Fruit fly (Drosophila melanogaster) whole organism, embryonic: ENCODE data around the gene CG2533.

Experiments
- Atf-2 ChIP-seq: fragments of 200-800 bp; sonication (Bioruptor generic); optimal IDR thresholded peaks from 2 replicates; lab custom pipeline; 2016; ENCODE audit warnings: missing biosample characterization, missing genetic modification characterization
- Atf3 ChIP-seq: fragments of 200-800 bp; sonication (Bioruptor generic); optimal IDR thresholded peaks from 3 replicates; lab custom pipeline; 2016; ENCODE audit warnings: missing biosample characterization, missing genetic modification characterization
- BEAF-32 ChIP-seq: fragments of 200-800 bp; sonication (Bioruptor generic); optimal IDR thresholded peaks from 3 replicates; lab custom pipeline; 2017; ENCODE audit warnings: missing biosample characterization, missing genetic modification characterization, mild to moderate bottlenecking, moderate library complexity, missing genetic modification reagents
- Blimp-1 ChIP-seq: fragments of 200-800 bp; sonication (Bioruptor generic); optimal IDR thresholded peaks from 3 replicates; lab custom pipeline; 2018; ENCODE audit warnings: missing biosample characterization, missing genetic modification characterization, mild to moderate bottlenecking, moderate library complexity, missing genetic modification reagents
- CG10147 ChIP-seq: fragments of 200-800 bp; sonication (Bioruptor generic); optimal IDR thresholded peaks from 2 replicates; lab custom pipeline; 2019; ENCODE audit warnings: missing biosample characterization, mild to moderate bottlenecking, missing genetic modification characterization, moderate library complexity
- CG10267 ChIP-seq: fragments of 200-800 bp; sonication (Bioruptor generic); optimal IDR thresholded peaks from 2 replicates; lab custom pipeline; 2018; ENCODE audit warnings: missing biosample characterization, mild to moderate bottlenecking, missing genetic modification characterization, moderate library complexity
- CG10321 ChIP-seq: fragments of 200-800 bp; sonication (Bioruptor generic); IDR thresholded peaks from 2 replicates; pipeline ENCODE4 v1.3.6; 2022; ENCODE audit warnings: missing biosample characterization, missing genetic modification characterization
- CG10431 ChIP-seq: fragments of 200-800 bp; sonication (Bioruptor generic); optimal IDR thresholded peaks from 3 replicates; lab custom pipeline; 2018; ENCODE audit warnings: missing biosample characterization, mild to moderate bottlenecking, missing genetic modification characterization
- CG10543 ChIP-seq: fragments of 200-800 bp; sonication (Bioruptor generic); optimal IDR thresholded peaks from 3 replicates; lab custom pipeline; 2017; ENCODE audit warnings: missing biosample characterization, mild to moderate bottlenecking, missing genetic modification characterization, moderate library complexity
- CG11398 ChIP-seq: fragments of 200-800 bp; sonication (Bioruptor generic); optimal IDR thresholded peaks from 2 replicates; lab custom pipeline; 2016; ENCODE audit warnings: missing biosample characterization, missing genetic modification characterization
- CG12769 ChIP-seq: fragments of 200-800 bp; sonication (Bioruptor generic); optimal IDR thresholded peaks from 2 replicates; lab custom pipeline; 2019; ENCODE audit warnings: missing biosample characterization, mild to moderate bottlenecking, missing genetic modification characterization, moderate library complexity
- CG12942 ChIP-seq: fragments of 200-800 bp; sonication (Bioruptor generic); optimal IDR thresholded peaks from 3 replicates; lab custom pipeline; 2016; ENCODE audit warnings: missing biosample characterization, missing genetic modification characterization
- CG13424 ChIP-seq: fragments of 200-800 bp; sonication (Bioruptor generic); optimal IDR thresholded peaks from 2 replicates; lab custom pipeline; 2019; ENCODE audit warnings: missing biosample characterization, mild to moderate bottlenecking, missing genetic modification characterization, moderate library complexity
- CG14667 ChIP-seq: fragments of 200-800 bp; sonication (Bioruptor generic); IDR thresholded peaks from 2 replicates; pipeline ENCODE4 v1.3.6; 2022; ENCODE audit warnings: missing biosample characterization, missing genetic modification characterization
- CG1647 ChIP-seq: fragments of 200-800 bp; sonication (Bioruptor generic); optimal IDR thresholded peaks from 3 replicates; lab custom pipeline; 2016; ENCODE audit warnings: missing biosample characterization, missing genetic modification characterization
- CG18619 ChIP-seq: fragments of 200-800 bp; sonication (Bioruptor generic); optimal IDR thresholded peaks from 3 replicates; lab custom pipeline; 2017; ENCODE audit warnings: missing biosample characterization, mild to moderate bottlenecking, missing genetic modification characterization
- CG31365 ChIP-seq: fragments of 200-800 bp; sonication (Bioruptor generic); optimal IDR thresholded peaks from 2 replicates; lab custom pipeline; 2018; ENCODE audit warnings: missing biosample characterization, mild to moderate bottlenecking, missing genetic modification characterization
- CG3726 ChIP-seq: fragments of 200-800 bp; sonication (Bioruptor generic); IDR thresholded peaks from 3 replicates; pipeline ENCODE4, ENCODE4 v1.3.6; 2022; ENCODE audit warnings: missing biosample characterization, missing genetic modification characterization
- CG5953 ChIP-seq: fragments of 200-800 bp; sonication (Bioruptor generic); IDR thresholded peaks from 2 replicates; pipeline ENCODE4 v1.3.6; 2022; ENCODE audit warnings: missing biosample characterization, missing genetic modification characterization
- CG6272 ChIP-seq: fragments of 200-800 bp; sonication (Bioruptor generic); IDR thresholded peaks from 2 replicates; pipeline ENCODE4 v1.3.6; 2022; ENCODE audit warnings: missing biosample characterization, missing genetic modification characterization
- CG6654 ChIP-seq: fragments of 200-800 bp; sonication (Bioruptor generic); optimal IDR thresholded peaks from 2 replicates; lab custom pipeline; 2017; ENCODE audit warnings: missing biosample characterization, mild to moderate bottlenecking, missing genetic modification characterization
- CG7745 ChIP-seq: fragments of 200-800 bp; sonication (Bioruptor generic); optimal IDR thresholded peaks from 2 replicates; lab custom pipeline; 2018; ENCODE audit warnings: missing biosample characterization, mild to moderate bottlenecking, missing genetic modification characterization, moderate library complexity
- Deaf1 ChIP-seq: fragments of 200-800 bp; optimal IDR thresholded peaks from 3 replicates; lab custom pipeline; 2019; ENCODE audit warnings: missing biosample characterization, mild to moderate bottlenecking, missing genetic modification characterization, moderate library complexity
- E2f1 ChIP-seq: fragments of 200-800 bp; sonication (Bioruptor generic); IDR thresholded peaks from 2 replicates; pipeline ENCODE4 v1.3.6; 2022; ENCODE audit warnings: missing biosample characterization, missing genetic modification characterization
- Elba2 ChIP-seq: fragments of 200-800 bp; sonication (Bioruptor generic); optimal IDR thresholded peaks from 3 replicates; lab custom pipeline; 2016; ENCODE audit warnings: missing biosample characterization, missing genetic modification characterization
- Fer3 ChIP-seq: fragments of 200-800 bp; sonication (Bioruptor generic); optimal IDR thresholded peaks from 2 replicates; lab custom pipeline; 2018; ENCODE audit warnings: missing biosample characterization, mild to moderate bottlenecking, missing genetic modification characterization, moderate library complexity
- HmgZ ChIP-seq: fragments of 200-800 bp; sonication (Bioruptor generic); optimal IDR thresholded peaks from 2 replicates; lab custom pipeline; 2018; ENCODE audit warnings: missing biosample characterization, mild to moderate bottlenecking, missing genetic modification characterization
- Hmx ChIP-seq: fragments of 200-800 bp; sonication (Bioruptor generic); optimal IDR thresholded peaks from 2 replicates; lab custom pipeline; 2016; ENCODE audit warnings: missing biosample characterization, missing genetic modification characterization
- Hr78 ChIP-seq, 2 experiments: fragments of 200-800 bp in 1 of 2; fragments of >200 bp in 1 of 2; sonication (Bioruptor generic) in 1 of 2; optimal IDR thresholded peaks; 2 replicates each; lab custom pipeline; 2017 to 2019; ENCODE audit warnings: missing biosample characterization in 2 of 2, missing genetic modification characterization in 2 of 2, mild to moderate bottlenecking in 1 of 2, moderate library complexity in 1 of 2
- Kr ChIP-seq: fragments of 200-800 bp; sonication (Bioruptor generic); optimal IDR thresholded peaks from 2 replicates; lab custom pipeline; 2017; ENCODE audit warnings: missing biosample characterization, mild to moderate bottlenecking, missing genetic modification characterization
- Lim3 ChIP-seq: fragments of 200-800 bp; sonication (Bioruptor generic); IDR thresholded peaks from 2 replicates; pipeline ENCODE4 v1.3.6; 2022; ENCODE audit warnings: missing biosample characterization, missing genetic modification characterization
- Mad ChIP-seq: fragments of 200-800 bp; sonication (Bioruptor generic); optimal IDR thresholded peaks from 2 replicates; lab custom pipeline; 2016; ENCODE audit warnings: missing biosample characterization, missing genetic modification characterization
- Meics ChIP-seq: fragments of 200-800 bp; sonication (Bioruptor generic); optimal IDR thresholded peaks from 2 replicates; lab custom pipeline; 2017; ENCODE audit warnings: missing biosample characterization, mild to moderate bottlenecking, missing genetic modification characterization
- TFAM ChIP-seq: fragments of 200-800 bp; sonication (Bioruptor generic); optimal IDR thresholded peaks from 2 replicates; lab custom pipeline; 2017; ENCODE audit warnings: missing biosample characterization, missing genetic modification characterization, inconsistent platforms
- Taf1 ChIP-seq: fragments of 200-800 bp; sonication (Bioruptor generic); IDR thresholded peaks from 2 replicates; pipeline ENCODE4 v1.3.6; 2022; ENCODE audit warnings: missing biosample characterization, missing genetic modification characterization
- ato ChIP-seq: fragments of 200-800 bp; sonication (Bioruptor generic); IDR thresholded peaks from 2 replicates; pipeline ENCODE4 v1.3.6; 2022; ENCODE audit warnings: missing biosample characterization, missing genetic modification characterization; ENCODE audit not compliant: partially characterized antibody
- cato ChIP-seq: fragments of 200-800 bp; sonication (Bioruptor generic); optimal IDR thresholded peaks from 2 replicates; lab custom pipeline; 2016; ENCODE audit warnings: missing biosample characterization, missing genetic modification characterization, borderline replicate concordance
- crol ChIP-seq: fragments of 200-800 bp; sonication (Bioruptor generic); IDR thresholded peaks from 2 replicates; pipeline ENCODE4 v1.3.6; 2022; ENCODE audit warnings: missing biosample characterization, missing genetic modification characterization
- gfzf ChIP-seq: fragments of 200-800 bp; sonication (Bioruptor generic); optimal IDR thresholded peaks from 2 replicates; lab custom pipeline; 2016; ENCODE audit warnings: missing biosample characterization, mild to moderate bottlenecking, missing genetic modification characterization, moderate library complexity
- gro ChIP-seq: fragments of 200-800 bp; sonication (Bioruptor generic); optimal IDR thresholded peaks from 2 replicates; lab custom pipeline; 2016; ENCODE audit warnings: missing biosample characterization, missing genetic modification characterization
- hth ChIP-seq: fragments of >200 bp; optimal IDR thresholded peaks from 2 replicates; lab custom pipeline; 2017; ENCODE audit warnings: inconsistent platforms
- mam ChIP-seq: fragments of 200-800 bp; sonication (Bioruptor generic); optimal IDR thresholded peaks from 3 replicates; lab custom pipeline; 2016; ENCODE audit warnings: missing biosample characterization, missing genetic modification characterization
- nerfin-1 ChIP-seq: fragments of 200-800 bp; sonication (Bioruptor generic); optimal IDR thresholded peaks from 3 replicates; lab custom pipeline; 2019; ENCODE audit warnings: missing biosample characterization, mild to moderate bottlenecking, missing genetic modification characterization, moderate library complexity
- pum ChIP-seq: fragments of 200-800 bp; sonication (Bioruptor generic); optimal IDR thresholded peaks from 2 replicates; lab custom pipeline; 2016; ENCODE audit warnings: missing biosample characterization, missing genetic modification characterization
- ro ChIP-seq: fragments of 200-800 bp; sonication (Bioruptor generic); IDR thresholded peaks from 2 replicates; pipeline ENCODE4 v1.3.6; 2022; ENCODE audit warnings: missing biosample characterization, missing genetic modification characterization
- row ChIP-seq: fragments of 200-800 bp; sonication (Bioruptor generic); IDR thresholded peaks from 3 replicates; pipeline ENCODE4 v1.3.6; 2022; ENCODE audit warnings: missing biosample characterization, missing genetic modification characterization
- run ChIP-seq: fragments of 200-800 bp; sonication (Bioruptor generic); optimal IDR thresholded peaks from 3 replicates; lab custom pipeline; 2018; ENCODE audit warnings: missing biosample characterization, mild to moderate bottlenecking, missing genetic modification characterization
- sd ChIP-seq: fragments of 200-800 bp; sonication (Bioruptor generic); optimal IDR thresholded peaks from 3 replicates; lab custom pipeline; 2018; ENCODE audit warnings: missing biosample characterization, mild to moderate bottlenecking, missing genetic modification characterization, moderate library complexity
- so ChIP-seq: fragments of 200-800 bp; sonication (Bioruptor generic); IDR thresholded peaks from 3 replicates; pipeline ENCODE4 v1.3.6; 2022; ENCODE audit warnings: missing biosample characterization, missing genetic modification characterization
- yki ChIP-seq: fragments of >200 bp; optimal IDR thresholded peaks from 3 replicates; lab custom pipeline; 2018

The CG2533 gene

dm6 chrX:11556774-11557173 lies 47.2 kb downstream of the CG2533 start:
- TF ChIP-seq CG1647, result no peak
- TF ChIP-seq run (tag; lab: Kevin White, UChicago), result no peak
- no peak for TF ChIP-seq CG12942 (GFP tag; lab: Kevin White, UChicago)
- TF ChIP-seq Taf1, result no peak
- TF ChIP-seq CG10147 (GFP tag; lab: Kevin White, UChicago), result no peak
- TF ChIP-seq Mad (GFP tag; lab: Kevin White, UChicago), result no peak
- no peak for TF ChIP-seq BEAF-32 (GFP tag; lab: Kevin White, UChicago)
- no peak for TF ChIP-seq CG6654
- TF ChIP-seq yki (lab: Kevin White, UChicago), result no peak
- no peak for TF ChIP-seq Lim3 (GFP tag; lab: Robert Waterston, UW)
- TF ChIP-seq CG10267, result no peak
- TF ChIP-seq Fer3 (tag; lab: Kevin White, UChicago), result no peak
- TF ChIP-seq crol (GFP tag; lab: Robert Waterston, UW), result peak; percentile 80
- no peak for TF ChIP-seq CG3726
- TF ChIP-seq CG10321, result no peak
- no peak for TF ChIP-seq gro (GFP tag; lab: Kevin White, UChicago)
- 0 out of 3 replicates have a peak, but pooled peaks have one; percentile 20 for TF ChIP-seq so
- TF ChIP-seq CG18619, result no peak
- TF ChIP-seq Blimp-1 (GFP tag; lab: Kevin White, UChicago), result no peak
- TF ChIP-seq CG12769 (tag; lab: Kevin White, UChicago), result peak; percentile 70
- no peak for TF ChIP-seq ro (GFP tag; lab: Robert Waterston, UW)
- no peak for TF ChIP-seq mam (GFP tag; lab: Kevin White, UChicago)
- no peak for TF ChIP-seq Elba2
- TF ChIP-seq Atf-2 (GFP tag; lab: Kevin White, UChicago), result no peak
- TF ChIP-seq hth (lab: Kevin White, UChicago), result no peak
- no peak for TF ChIP-seq ato
- no peak for TF ChIP-seq Hr78 (GFP tag; optimal IDR thresholded peaks at IDR 0.05; lab: Kevin White, UChicago)
- peak; percentile 27 for TF ChIP-seq Deaf1 (tag; lab: Kevin White, UChicago)
- TF ChIP-seq sd, result peak; percentile 18
- TF ChIP-seq CG13424, result no peak
- no peak for TF ChIP-seq CG5953 (GFP tag; lab: Robert Waterston, UW)
- TF ChIP-seq cato (GFP tag; lab: Kevin White, UChicago), result no peak
- TF ChIP-seq Meics (GFP tag; lab: Kevin White, UChicago), result no peak
- no peak for TF ChIP-seq TFAM (GFP tag; lab: Kevin White, UChicago)
- TF ChIP-seq Atf3 (GFP tag; lab: Kevin White, UChicago), result no peak
- TF ChIP-seq gfzf (GFP tag; lab: Kevin White, UChicago), result no peak
- no peak for TF ChIP-seq nerfin-1 (tag; lab: Kevin White, UChicago)
- TF ChIP-seq pum (GFP tag; lab: Kevin White, UChicago), result no peak
- TF ChIP-seq CG10431 (GFP tag; lab: Kevin White, UChicago), result no peak
- TF ChIP-seq Hmx (GFP tag; lab: Kevin White, UChicago), result no peak
- TF ChIP-seq CG10543 (GFP tag; lab: Kevin White, UChicago), result peak; percentile 78
- no peak for TF ChIP-seq Kr (GFP tag; lab: Kevin White, UChicago)
- 0 out of 3 replicates have a peak, but pooled peaks have one; percentile 5 for TF ChIP-seq row (GFP tag; lab: Robert Waterston, UW)
- no peak for TF ChIP-seq CG14667 (GFP tag; lab: Robert Waterston, UW)
- no peak for TF ChIP-seq CG31365 (tag; lab: Kevin White, UChicago)
- no peak for TF ChIP-seq CG11398 (GFP tag; lab: Kevin White, UChicago)
- no peak for TF ChIP-seq CG7745 (tag; lab: Kevin White, UChicago)
- TF ChIP-seq HmgZ (tag; lab: Kevin White, UChicago), result no peak
- TF ChIP-seq CG6272 (GFP tag; lab: Robert Waterston, UW), result no peak
- no peak for TF ChIP-seq E2f1 (GFP tag; lab: Robert Waterston, UW)
